Fruit fly (Drosophila melanogaster) whole organism, prepupa: Measurements from ENCODE around the gene CG6059.

Experiments
- CG10631 ChIP-seq: fragments of 200-800 bp; sonication (Bioruptor generic); optimal IDR thresholded peaks from 2 replicates; lab custom pipeline; 2016; ENCODE audit warnings: missing biosample characterization, missing genetic modification characterization
- CG10669 ChIP-seq: fragments of 200-800 bp; sonication (Bioruptor generic); optimal IDR thresholded peaks from 3 replicates; lab custom pipeline; 2018; ENCODE audit warnings: missing biosample characterization, mild to moderate bottlenecking, missing genetic modification characterization, moderate library complexity
- CG11294 ChIP-seq: fragments of 200-800 bp; sonication (Bioruptor generic); IDR thresholded peaks from 2 replicates; pipeline ENCODE4 v1.3.6; 2022; ENCODE audit warnings: missing biosample characterization, missing genetic modification characterization
- CG11762 ChIP-seq: fragments of 200-800 bp; sonication (Bioruptor generic); optimal IDR thresholded peaks from 3 replicates; lab custom pipeline; 2016; ENCODE audit warnings: missing biosample characterization, missing genetic modification characterization; ENCODE audit not compliant: insufficient read depth
- CG11902 ChIP-seq: fragments of 200-800 bp; sonication (Bioruptor generic); optimal IDR thresholded peaks from 3 replicates; lab custom pipeline; 2016; ENCODE audit warnings: missing biosample characterization, missing genetic modification characterization
- CG1621 ChIP-seq: fragments of 200-800 bp; sonication (Bioruptor generic); optimal IDR thresholded peaks from 3 replicates; lab custom pipeline; 2018; ENCODE audit warnings: missing biosample characterization, mild to moderate bottlenecking, missing genetic modification characterization
- CG16779 ChIP-seq: fragments of 200-800 bp; sonication (Bioruptor generic); optimal IDR thresholded peaks from 3 replicates; lab custom pipeline; 2017; ENCODE audit warnings: missing biosample characterization, mild to moderate bottlenecking, missing genetic modification characterization
- CG3032 ChIP-seq: fragments of 200-800 bp; optimal IDR thresholded peaks from 2 replicates; lab custom pipeline; 2019; ENCODE audit warnings: missing biosample characterization, mild to moderate bottlenecking, missing genetic modification characterization, moderate library complexity
- CG31627 ChIP-seq: fragments of 200-800 bp; sonication (Bioruptor generic); optimal IDR thresholded peaks from 3 replicates; lab custom pipeline; 2016; ENCODE audit warnings: missing biosample characterization, missing genetic modification characterization
- CG32006 ChIP-seq: fragments of 200-800 bp; sonication (Bioruptor generic); optimal IDR thresholded peaks from 3 replicates; lab custom pipeline; 2017; ENCODE audit warnings: missing biosample characterization, mild to moderate bottlenecking, missing genetic modification characterization
- CG3919 ChIP-seq: fragments of 200-800 bp; sonication (Bioruptor generic); optimal IDR thresholded peaks from 3 replicates; lab custom pipeline; 2016; ENCODE audit warnings: missing biosample characterization, missing genetic modification characterization
- CG4318 ChIP-seq: fragments of 200-800 bp; sonication (Bioruptor generic); optimal IDR thresholded peaks from 3 replicates; lab custom pipeline; 2017; ENCODE audit warnings: missing biosample characterization, mild to moderate bottlenecking, missing genetic modification characterization
- CG6163 ChIP-seq: fragments of 200-800 bp; sonication (Bioruptor generic); IDR thresholded peaks from 3 replicates; pipeline ENCODE4 v1.3.6; 2022; ENCODE audit warnings: missing biosample characterization, missing genetic modification characterization
- CG6276 ChIP-seq: fragments of 200-800 bp; sonication (Bioruptor generic); optimal IDR thresholded peaks from 2 replicates; lab custom pipeline; 2017; ENCODE audit warnings: missing biosample characterization, mild to moderate bottlenecking, missing genetic modification characterization
- CG6792 ChIP-seq: fragments of 200-800 bp; sonication (Bioruptor generic); optimal IDR thresholded peaks from 3 replicates; lab custom pipeline; 2016; ENCODE audit warnings: missing biosample characterization, missing genetic modification characterization
- CG6808 ChIP-seq: fragments of 200-800 bp; sonication (Bioruptor generic); optimal IDR thresholded peaks from 3 replicates; lab custom pipeline; 2017; ENCODE audit warnings: missing biosample characterization, missing genetic modification characterization, mild to moderate bottlenecking, moderate library complexity, missing genetic modification reagents
- CG6854 ChIP-seq: fragments of 200-800 bp; sonication (Bioruptor generic); optimal IDR thresholded peaks from 2 replicates; lab custom pipeline; 2017; ENCODE audit warnings: missing biosample characterization, mild to moderate bottlenecking, missing genetic modification characterization
- CG8119 ChIP-seq: fragments of 200-800 bp; sonication (Bioruptor generic); IDR thresholded peaks from 3 replicates; pipeline ENCODE4 v1.3.6; 2022; ENCODE audit warnings: missing biosample characterization, missing genetic modification characterization
- CG8632 ChIP-seq: fragments of 200-800 bp; sonication (Bioruptor generic); optimal IDR thresholded peaks from 3 replicates; lab custom pipeline; 2016; ENCODE audit warnings: missing biosample characterization, missing genetic modification characterization
- CG9139 ChIP-seq: fragments of 200-800 bp; sonication (Bioruptor generic); optimal IDR thresholded peaks from 3 replicates; lab custom pipeline; 2017; ENCODE audit warnings: missing biosample characterization, mild to moderate bottlenecking, missing genetic modification characterization
- Eip78C ChIP-seq: fragments of 200-800 bp; sonication (Bioruptor generic); peaks from one replicate; lab custom pipeline; 2016; ENCODE audit warnings: missing biosample characterization, missing genetic modification characterization
- Eip93F ChIP-seq: fragments of 200-800 bp; sonication (Bioruptor generic); optimal IDR thresholded peaks from 2 replicates; lab custom pipeline; 2016; ENCODE audit warnings: missing biosample characterization, mild to moderate bottlenecking, missing genetic modification characterization
- Ets21C ChIP-seq: fragments of 200-800 bp; sonication (Bioruptor generic); optimal IDR thresholded peaks from 3 replicates; lab custom pipeline; 2016; ENCODE audit warnings: missing biosample characterization, missing genetic modification characterization
- Ets96B ChIP-seq: fragments of 200-800 bp; optimal IDR thresholded peaks from 2 replicates; lab custom pipeline; 2019; ENCODE audit warnings: missing biosample characterization, mild to moderate bottlenecking, missing genetic modification characterization, moderate library complexity
- Gug ChIP-seq: fragments of 200-800 bp; sonication (Bioruptor generic); IDR thresholded peaks from 2 replicates; pipeline ENCODE4 v1.3.6; 2022; ENCODE audit warnings: missing biosample characterization, missing genetic modification characterization
- Hr39 ChIP-seq: fragments of 200-800 bp; sonication (Bioruptor generic); optimal IDR thresholded peaks from 2 replicates; lab custom pipeline; 2016; ENCODE audit warnings: missing biosample characterization, missing genetic modification characterization
- Hr4 ChIP-seq: fragments of 200-800 bp; sonication (Bioruptor generic); optimal IDR thresholded peaks from 3 replicates; lab custom pipeline; 2016; ENCODE audit warnings: missing biosample characterization, missing genetic modification characterization
- OdsH ChIP-seq: fragments of 200-800 bp; sonication (Bioruptor generic); optimal IDR thresholded peaks from 3 replicates; lab custom pipeline; 2016; ENCODE audit warnings: missing biosample characterization, missing genetic modification characterization
- Smox ChIP-seq: fragments of 200-800 bp; sonication (Bioruptor generic); optimal IDR thresholded peaks from 3 replicates; lab custom pipeline; 2016; ENCODE audit warnings: missing biosample characterization, missing genetic modification characterization
- Sox15 ChIP-seq: fragments of 200-800 bp; sonication (Bioruptor generic); optimal IDR thresholded peaks from 3 replicates; lab custom pipeline; 2016; ENCODE audit warnings: missing biosample characterization, missing genetic modification characterization
- achi ChIP-seq: fragments of 200-800 bp; sonication (Bioruptor generic); optimal IDR thresholded peaks from 3 replicates; lab custom pipeline; 2016; ENCODE audit warnings: missing biosample characterization, missing genetic modification characterization
- acj6 ChIP-seq: fragments of 200-800 bp; sonication (Bioruptor generic); optimal IDR thresholded peaks from 3 replicates; lab custom pipeline; 2016; ENCODE audit warnings: missing biosample characterization, missing genetic modification characterization
- cyc ChIP-seq: fragments of 200-800 bp; sonication (Bioruptor generic); optimal IDR thresholded peaks from 3 replicates; lab custom pipeline; 2016; ENCODE audit warnings: missing biosample characterization, missing genetic modification characterization
- dac ChIP-seq: fragments of 200-800 bp; sonication (Bioruptor generic); optimal IDR thresholded peaks from 2 replicates; lab custom pipeline; 2017; ENCODE audit warnings: missing biosample characterization, mild to moderate bottlenecking, missing genetic modification characterization
- dsx ChIP-seq: fragments of 200-800 bp; optimal IDR thresholded peaks from 3 replicates; lab custom pipeline; 2019; ENCODE audit warnings: missing biosample characterization, mild to moderate bottlenecking, missing genetic modification characterization, moderate library complexity; ENCODE audit not compliant: poor library complexity, severe bottlenecking
- eg ChIP-seq: fragments of 200-800 bp; sonication (Bioruptor generic); IDR thresholded peaks from 3 replicates; pipeline ENCODE4 v1.3.6; 2022; ENCODE audit warnings: missing biosample characterization, missing genetic modification characterization
- esn ChIP-seq: fragments of 200-800 bp; sonication (Bioruptor generic); optimal IDR thresholded peaks from 2 replicates; lab custom pipeline; 2016; ENCODE audit warnings: missing biosample characterization, mild to moderate bottlenecking, missing genetic modification characterization, moderate library complexity
- fd59A ChIP-seq: fragments of 200-800 bp; sonication (Bioruptor generic); optimal IDR thresholded peaks from 2 replicates; lab custom pipeline; 2017; ENCODE audit warnings: missing biosample characterization, mild to moderate bottlenecking, missing genetic modification characterization, missing genetic modification reagents
- fkh ChIP-seq: fragments of 200-800 bp; sonication (Bioruptor generic); optimal IDR thresholded peaks from 3 replicates; lab custom pipeline; 2017; ENCODE audit warnings: missing biosample characterization, mild to moderate bottlenecking, missing genetic modification characterization, moderate library complexity
- lz ChIP-seq: fragments of 200-800 bp; sonication (Bioruptor generic); optimal IDR thresholded peaks from 3 replicates; lab custom pipeline; 2016; ENCODE audit warnings: missing biosample characterization, missing genetic modification characterization
- net ChIP-seq: fragments of 200-800 bp; sonication (Bioruptor generic); optimal IDR thresholded peaks from 3 replicates; lab custom pipeline; 2016; ENCODE audit warnings: missing biosample characterization, missing genetic modification characterization
- pdm3 ChIP-seq: fragments of 200-800 bp; sonication (Bioruptor generic); optimal IDR thresholded peaks from 3 replicates; lab custom pipeline; 2016; ENCODE audit warnings: missing biosample characterization, missing genetic modification characterization
- spab ChIP-seq: fragments of 200-800 bp; sonication (Bioruptor generic); optimal IDR thresholded peaks from 2 replicates; lab custom pipeline; 2017; ENCODE audit warnings: missing biosample characterization, mild to moderate bottlenecking, missing genetic modification characterization, missing genetic modification reagents
- ss ChIP-seq, 2 experiments: fragments of 200-800 bp; sonication (Bioruptor generic); optimal IDR thresholded peaks; 2 replicates in 1 of 2; 3 replicates in 1 of 2; lab custom pipeline; 2017 to 2018; ENCODE audit warnings: mild to moderate bottlenecking in 2 of 2, missing biosample characterization in 2 of 2, missing genetic modification characterization in 2 of 2, moderate library complexity in 1 of 2
- svp ChIP-seq: fragments of 200-800 bp; sonication (Bioruptor generic); peaks from one replicate; lab custom pipeline; 2016; ENCODE audit warnings: missing biosample characterization, missing genetic modification characterization
- topi ChIP-seq: fragments of 200-800 bp; sonication (Bioruptor generic); optimal IDR thresholded peaks from 3 replicates; lab custom pipeline; 2016; ENCODE audit warnings: missing biosample characterization, missing genetic modification characterization

The CG6059 gene

DNA sequence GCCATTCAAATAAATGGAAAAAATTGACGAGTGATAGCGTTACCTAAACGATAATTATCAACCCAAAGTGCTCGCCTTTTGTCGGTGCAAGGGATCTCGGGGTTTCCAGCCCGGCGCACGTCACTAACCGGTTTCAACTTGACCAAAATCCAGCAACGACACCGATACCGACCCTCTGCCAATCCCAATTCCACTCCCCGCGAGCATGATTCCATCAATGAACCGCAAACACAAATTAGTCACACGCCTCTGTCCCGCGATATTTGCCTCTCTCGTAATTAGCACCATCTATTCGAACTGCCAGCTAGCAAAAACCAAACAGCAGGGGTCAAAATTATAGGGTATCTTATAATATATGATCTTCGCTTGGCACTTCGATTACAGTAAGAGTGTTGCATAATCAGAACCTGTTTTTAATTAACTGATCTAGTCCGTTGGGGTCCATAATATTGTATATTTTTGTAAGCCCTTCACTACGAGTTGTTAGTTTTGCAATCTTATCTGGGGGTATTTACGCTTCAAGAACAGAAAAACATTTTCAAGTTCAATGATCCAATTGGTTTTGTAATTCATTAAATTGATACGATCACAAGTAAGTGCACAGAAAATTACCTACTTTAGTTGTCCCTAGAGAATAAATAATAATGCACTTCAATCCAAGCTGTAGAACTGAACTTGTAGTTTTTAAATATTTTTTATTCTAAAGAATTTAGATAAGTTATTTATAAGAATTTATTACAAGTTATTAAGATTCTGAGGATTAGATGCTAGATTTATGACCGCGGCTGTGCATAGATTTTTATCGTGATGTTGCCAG is 28.8 kb upstream of the CG6059 start (continued):
- TF ChIP-seq Hr4, result peak; percentile 42
- TF ChIP-seq CG1621 (tag; lab: Kevin White, UChicago), result no peak
- peak; percentile 10 for TF ChIP-seq Ets96B (tag; lab: Kevin White, UChicago)
- peak; percentile 13 for TF ChIP-seq Eip78C (GFP tag; lab: Kevin White, UChicago)

DNA sequence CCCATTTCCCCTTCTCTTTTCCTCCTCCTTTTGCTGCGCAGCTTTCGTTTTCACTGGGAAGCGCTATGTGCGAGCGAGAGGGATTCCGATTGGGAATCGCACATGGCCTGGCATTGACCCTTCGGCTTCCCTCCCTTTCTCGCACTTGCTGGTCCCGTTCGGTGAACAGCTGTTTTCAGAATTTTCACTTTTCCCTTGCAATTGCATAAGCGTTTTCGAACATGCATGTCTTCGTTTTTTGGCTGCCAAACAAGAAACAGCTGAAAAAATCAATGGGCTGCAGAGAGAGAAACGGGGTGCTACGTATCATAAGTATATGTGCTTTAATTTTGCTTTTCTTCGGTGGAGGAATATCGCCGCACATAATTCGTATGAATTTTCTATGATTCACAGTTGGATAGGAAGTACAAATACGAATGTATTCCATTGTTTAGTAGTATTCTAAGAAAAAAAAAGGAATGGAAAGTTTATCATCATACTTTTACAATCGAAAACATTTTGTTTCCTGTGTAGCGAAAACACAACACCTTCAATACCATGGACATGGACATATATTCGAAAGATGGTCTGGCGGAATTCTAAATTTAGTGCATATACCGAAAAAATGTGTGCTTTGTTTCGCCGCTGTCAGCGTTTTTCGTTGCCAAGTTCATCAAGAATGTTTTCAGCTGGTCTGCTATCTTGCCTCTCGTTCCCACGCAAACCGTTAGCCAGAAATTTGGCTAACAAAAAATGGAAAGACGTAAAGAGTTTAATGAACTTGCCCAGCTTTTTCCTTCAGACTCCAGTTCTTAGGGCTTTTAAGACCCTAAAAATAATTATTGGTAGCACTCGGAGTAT is 27.9 kb upstream of the CG6059 start:
- TF ChIP-seq CG6854 (GFP tag; lab: Kevin White, UChicago) (no peak), CG4318 (GFP tag; lab: Kevin White, UChicago) (no peak), CG16779 (tag; lab: Kevin White, UChicago) (no peak), CG6276 (GFP tag; lab: Kevin White, UChicago) (peak; percentile 49), Eip78C (GFP tag; lab: Kevin White, UChicago) (peak; percentile 87), topi (GFP tag; lab: Kevin White, UChicago) (peak; percentile 78), CG11762 (no peak), CG6808 (GFP tag; lab: Kevin White, UChicago) (no peak), CG31627 (GFP tag; lab: Kevin White, UChicago) (peak; percentile 62), CG3032 (tag; lab: Kevin White, UChicago) (peak; percentile 34), CG32006 (GFP tag; lab: Kevin White, UChicago) (peak; percentile 55), CG10669 (GFP tag; lab: Kevin White, UChicago) (peak; percentile 22), Eip93F (GFP tag; lab: Kevin White, UChicago) (no peak), OdsH (peak; percentile 40), Hr39 (GFP tag; lab: Kevin White, UChicago) (peak; percentile 74), CG8632 (GFP tag; lab: Kevin White, UChicago) (peak; percentile 70), net (GFP tag; lab: Kevin White, UChicago) (peak; percentile 47), Gug (GFP tag; lab: Robert Waterston, UW) (peak; percentile 17; the same call in 1 of the 2 replicates), Ets21C (peak; percentile 55), cyc (GFP tag; lab: Kevin White, UChicago) (peak; percentile 50), svp (GFP tag; lab: Kevin White, UChicago) (peak; percentile 95), lz (GFP tag; lab: Kevin White, UChicago) (peak; percentile 77), dac (GFP tag; lab: Kevin White, UChicago) (no peak), CG9139 (GFP tag; lab: Kevin White, UChicago) (no peak), acj6 (GFP tag; lab: Kevin White, UChicago) (peak; percentile 35), spab (GFP tag; lab: Kevin White, UChicago) (no peak), fkh (GFP tag; lab: Kevin White, UChicago) (no peak), dsx (GFP tag; lab: Kevin White, UChicago) (no peak), fd59A (GFP tag; lab: Kevin White, UChicago) (no peak), eg (GFP tag; lab: Robert Waterston, UW) (peak; percentile 59), esn (GFP tag; lab: Kevin White, UChicago) (peak; percentile 83), CG6163 (GFP tag; lab: Robert Waterston, UW) (peak; percentile 44; the same call in 1 of the 3 replicates), CG6792 (GFP tag; lab: Kevin White, UChicago) (peak; percentile 57), pdm3 (GFP tag; lab: Kevin White, UChicago) (peak; percentile 56), CG11902 (no peak), CG10631 (GFP tag; lab: Kevin White, UChicago) (peak; percentile 62), CG3919 (peak; percentile 32), achi (peak; percentile 67), CG8119 (GFP tag; lab: Robert Waterston, UW) (0 out of 3 replicates have a peak, but pooled peaks have one; percentile 36), Hr4 (peak; percentile 55), ss (GFP tag; optimal IDR thresholded peaks at IDR 0.05; lab: Kevin White, UChicago) (no peak), CG11294 (GFP tag; lab: Robert Waterston, UW) (no peak), Smox (GFP tag; lab: Kevin White, UChicago) (peak; percentile 57), Sox15 (peak; percentile 23)
